Worm (Caenorhabditis elegans) whole organism, mixed stage, embryonic: Measurements from ENCODE around the gene C17B7.15.

ENCODE experiments used
- M03D4.4 ChIP-seq: sonication (generic microtip); optimal IDR thresholded peaks from 2 replicates; lab custom pipeline; 2017; ENCODE audit warnings: mild to moderate bottlenecking, missing genetic modification characterization, missing compliant biosample characterization
- bed-3 ChIP-seq: fragments of 200-800 bp; sonication (Bioruptor generic); optimal IDR thresholded peaks from 3 replicates; lab custom pipeline; 2018; ENCODE audit warnings: mild to moderate bottlenecking, missing genetic modification characterization, moderate library complexity, missing compliant biosample characterization
- ceh-39 ChIP-seq: fragments of 150-350 bp; optimal IDR thresholded peaks from 2 replicates; lab custom pipeline; 2014; ENCODE audit warnings: missing biosample characterization, missing genetic modification characterization
- ceh-43 ChIP-seq: fragments of 200-800 bp; sonication (Bioruptor generic); optimal IDR thresholded peaks from 2 replicates; lab custom pipeline; 2018; ENCODE audit warnings: mild to moderate bottlenecking, missing genetic modification characterization, moderate library complexity, missing compliant biosample characterization
- ceh-83 ChIP-seq: fragments of 200-800 bp; sonication (Bioruptor generic); optimal IDR thresholded peaks from 2 replicates; lab custom pipeline; 2018; ENCODE audit warnings: mild to moderate bottlenecking, missing genetic modification characterization, missing compliant biosample characterization
- ces-1 ChIP-seq: fragments of 150-350 bp; optimal IDR thresholded peaks from 2 replicates; lab custom pipeline; 2014; ENCODE audit warnings: missing biosample characterization, missing genetic modification reagents, missing genetic modification characterization
- cnd-1 ChIP-seq: fragments of 200-800 bp; sonication (Bioruptor generic); optimal IDR thresholded peaks from 2 replicates; lab custom pipeline; 2018; ENCODE audit warnings: mild to moderate bottlenecking, missing genetic modification characterization, missing compliant biosample characterization
- elt-1 ChIP-seq: sonication (generic microtip); optimal IDR thresholded peaks from 2 replicates; lab custom pipeline; 2017; ENCODE audit warnings: missing genetic modification characterization, mild to moderate bottlenecking, missing compliant biosample characterization, antibody characterized with exemption, moderate library complexity, borderline replicate concordance; ENCODE audit not compliant: insufficient read depth
- flh-1 ChIP-seq: fragments of 200-800 bp; sonication (Bioruptor generic); optimal IDR thresholded peaks from 2 replicates; lab custom pipeline; 2018; ENCODE audit warnings: mild to moderate bottlenecking, missing genetic modification characterization, moderate library complexity, missing compliant biosample characterization
- ham-2 ChIP-seq: fragments of 200-800 bp; sonication (Bioruptor generic); optimal IDR thresholded peaks from 2 replicates; lab custom pipeline; 2018; ENCODE audit warnings: mild to moderate bottlenecking, missing genetic modification characterization, missing compliant biosample characterization
- hlh-1 ChIP-seq: fragments of 150-350 bp; optimal IDR thresholded peaks from 2 replicates; lab custom pipeline; 2014; ENCODE audit warnings: missing biosample characterization, missing genetic modification reagents, missing genetic modification characterization
- lin-13 ChIP-seq: fragments of 150-350 bp; optimal IDR thresholded peaks from 2 replicates; lab custom pipeline; 2014; ENCODE audit warnings: missing biosample characterization, missing genetic modification characterization
- lin-32 ChIP-seq: fragments of 200-800 bp; sonication (Bioruptor generic); optimal IDR thresholded peaks from 2 replicates; lab custom pipeline; 2018; ENCODE audit warnings: mild to moderate bottlenecking, missing genetic modification characterization, missing compliant biosample characterization
- lsy-2 ChIP-seq: fragments of 150-350 bp; optimal IDR thresholded peaks from 2 replicates; lab custom pipeline; 2014; ENCODE audit warnings: missing biosample characterization, missing genetic modification characterization
- mab-5 ChIP-seq: fragments of 150-350 bp; optimal IDR thresholded peaks from 2 replicates; lab custom pipeline; 2014; ENCODE audit warnings: missing biosample characterization, missing genetic modification characterization
- mls-2 ChIP-seq: sonication (generic microtip); optimal IDR thresholded peaks from 2 replicates; lab custom pipeline; 2016; ENCODE audit warnings: mild to moderate bottlenecking, missing genetic modification characterization, moderate library complexity, missing compliant biosample characterization
- nhr-12 ChIP-seq: fragments of 150-350 bp; optimal IDR thresholded peaks from 2 replicates; lab custom pipeline; 2014; ENCODE audit warnings: missing biosample characterization, missing genetic modification characterization
- nhr-237 ChIP-seq: fragments of 150-350 bp; optimal IDR thresholded peaks from 2 replicates; lab custom pipeline; 2014; ENCODE audit warnings: missing biosample characterization, missing genetic modification characterization
- nhr-76 ChIP-seq: sonication (generic microtip); optimal IDR thresholded peaks from 2 replicates; lab custom pipeline; 2017; ENCODE audit warnings: missing biosample characterization, missing genetic modification characterization
- pha-4 ChIP-seq: fragments of 150-350 bp; optimal IDR thresholded peaks from 2 replicates; lab custom pipeline; 2018; ENCODE audit warnings: missing biosample characterization, missing genetic modification reagents, missing genetic modification characterization
- sem-2 ChIP-seq: fragments of 200-800 bp; sonication (Bioruptor generic); optimal IDR thresholded peaks from 2 replicates; lab custom pipeline; 2018; ENCODE audit warnings: mild to moderate bottlenecking, missing genetic modification characterization, missing compliant biosample characterization
- snpc-4 ChIP-seq: fragments of 150-350 bp; optimal IDR thresholded peaks from 2 replicates; lab custom pipeline; 2014; ENCODE audit warnings: missing biosample characterization, missing genetic modification characterization
- tbx-8 ChIP-seq: fragments of 200-800 bp; sonication (Bioruptor generic); optimal IDR thresholded peaks from 2 replicates; lab custom pipeline; 2018; ENCODE audit warnings: mild to moderate bottlenecking, missing genetic modification characterization, moderate library complexity, missing compliant biosample characterization
- unc-120 ChIP-seq: sonication (generic microtip); optimal IDR thresholded peaks from 2 replicates; lab custom pipeline; 2017; ENCODE audit warnings: missing genetic modification characterization, missing compliant biosample characterization; ENCODE audit not compliant: poor library complexity, severe bottlenecking
- unc-39 ChIP-seq: fragments of 150-350 bp; optimal IDR thresholded peaks from 2 replicates; lab custom pipeline; 2014; ENCODE audit warnings: missing biosample characterization, missing genetic modification characterization
- zip-8 ChIP-seq: fragments of 150-350 bp; optimal IDR thresholded peaks from 2 replicates; lab custom pipeline; 2014; ENCODE audit warnings: missing biosample characterization, missing genetic modification characterization
- ztf-11 ChIP-seq: fragments of 150-350 bp; optimal IDR thresholded peaks from 2 replicates; lab custom pipeline; 2014; ENCODE audit warnings: missing biosample characterization, missing genetic modification characterization

The C17B7.15 gene

DNA sequence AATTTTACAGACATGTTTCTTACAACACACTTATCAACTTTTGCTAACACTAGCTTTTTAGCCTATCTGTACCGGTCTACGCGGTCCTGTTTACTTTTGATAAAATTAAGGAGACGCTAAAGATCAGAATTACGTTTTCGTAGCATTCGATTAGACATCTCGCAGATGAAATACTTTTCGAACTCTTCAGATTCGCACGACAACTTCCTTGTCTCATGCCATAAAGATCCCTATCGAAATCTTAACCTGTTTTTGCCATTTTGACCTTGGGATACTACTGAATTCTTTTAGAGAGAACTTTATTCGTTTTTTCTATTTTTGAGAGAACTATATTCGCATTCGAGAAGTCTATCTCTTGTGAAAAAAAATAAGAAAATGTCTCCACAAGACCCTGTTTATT lies 16.6 kb upstream of the C17B7.15 start, which contains the start of gene C17B7.5:
Gene C17B7.5 (plus strand): TSS at position 301 of the 400 bp plus-strand sequence.
- no peak for TF ChIP-seq ces-1 (GFP tag; lab: Kevin White, UChicago)
- no peak for TF ChIP-seq lin-13 (tag; lab: Kevin White, UChicago)
- no peak for TF ChIP-seq flh-1 (GFP tag; lab: Kevin White, UChicago)
- TF ChIP-seq ceh-83 (GFP tag; lab: Kevin White, UChicago), result no peak
- no peak for TF ChIP-seq ztf-11
- no peak for TF ChIP-seq lsy-2 (tag; lab: Kevin White, UChicago)
- TF ChIP-seq ceh-39 (tag; lab: Kevin White, UChicago), result no peak
- TF ChIP-seq elt-1 (tag; lab: Kevin White, UChicago), result no peak
- TF ChIP-seq bed-3 (GFP tag; lab: Kevin White, UChicago), result no peak
- no peak for TF ChIP-seq nhr-237
- TF ChIP-seq M03D4.4 (tag; lab: Kevin White, UChicago), result no peak
- no peak for TF ChIP-seq unc-120 (tag; lab: Kevin White, UChicago)
- TF ChIP-seq mls-2 (tag; lab: Kevin White, UChicago), result no peak
- TF ChIP-seq nhr-76 (tag; lab: Kevin White, UChicago), result no peak

ce11 chrV:3339009-3339408 lies 11.0 kb upstream of the C17B7.15 start, which contains the start of gene C17B7.4:
Gene C17B7.4 (plus strand): TSS chrV:3339309.
- TF ChIP-seq unc-39 (tag; lab: Kevin White, UChicago), result no peak
- TF ChIP-seq hlh-1 (tag; lab: Kevin White, UChicago), result no peak
- no peak for TF ChIP-seq flh-1 (GFP tag; lab: Kevin White, UChicago)
- TF ChIP-seq ztf-11, result no peak
- no peak for TF ChIP-seq nhr-237

ce11 chrV:3341906-3342305 lies 8.1 kb upstream of the C17B7.15 start, which contains the start of gene C17B7.10:
Gene C17B7.10 (minus strand): TSS chrV:3342006.
- TF ChIP-seq nhr-12 (tag; lab: Kevin White, UChicago) (no peak), ham-2 (GFP tag; lab: Kevin White, UChicago) (no peak), pha-4 (tag; lab: Kevin White, UChicago) (no peak), unc-120 (tag; lab: Kevin White, UChicago) (no peak), lin-32 (GFP tag; lab: Kevin White, UChicago) (no peak), bed-3 (GFP tag; lab: Kevin White, UChicago) (no peak), ces-1 (GFP tag; lab: Kevin White, UChicago) (no peak), ceh-83 (GFP tag; lab: Kevin White, UChicago) (no peak), cnd-1 (no peak), flh-1 (GFP tag; lab: Kevin White, UChicago) (no peak), mab-5 (tag; lab: Kevin White, UChicago) (no peak), lin-13 (tag; lab: Kevin White, UChicago) (no peak), mls-2 (tag; lab: Kevin White, UChicago) (no peak), nhr-237 (no peak), M03D4.4 (tag; lab: Kevin White, UChicago) (no peak)
- TF ChIP-seq, all 35 proteins: peak for 0

- TF ChIP-seq tbx-8 (GFP tag; lab: Kevin White, UChicago) (no peak), sem-2 (GFP tag; lab: Kevin White, UChicago) (no peak), mab-5 (tag; lab: Kevin White, UChicago) (no peak), hlh-1 (tag; lab: Kevin White, UChicago) (no peak)
Observed at ce11 chrV:3342504-3342903, 7.5 kb upstream of the C17B7.15 start, which contains the start of gene C17B7.3. Gene C17B7.3 (plus strand): TSS chrV:3342804.

DNA sequence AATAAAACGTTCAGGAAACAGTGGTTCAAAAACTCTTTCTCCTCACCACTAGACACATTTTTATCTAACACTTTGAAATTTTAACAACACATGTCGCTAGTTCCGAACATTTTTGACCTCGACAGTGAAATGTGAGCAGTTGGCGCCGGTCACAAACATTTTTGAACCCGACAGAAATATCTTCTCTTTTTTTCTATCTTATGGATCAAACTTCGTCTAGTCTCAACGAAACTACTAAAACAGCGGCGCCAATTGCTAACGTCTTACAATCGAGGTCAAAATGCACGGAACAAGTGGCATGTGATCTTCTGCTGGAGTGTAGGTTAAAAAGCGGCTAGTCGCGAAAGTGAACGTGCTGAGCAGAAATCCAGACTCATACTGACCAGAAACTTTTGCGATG lies 6.0 kb upstream of the C17B7.15 start:
- TF ChIP-seq zip-8 (tag; lab: Kevin White, UChicago) (no peak), flh-1 (GFP tag; lab: Kevin White, UChicago) (no peak), nhr-237 (no peak), pha-4 (tag; lab: Kevin White, UChicago) (no peak), mab-5 (tag; lab: Kevin White, UChicago) (no peak), bed-3 (GFP tag; lab: Kevin White, UChicago) (no peak), M03D4.4 (tag; lab: Kevin White, UChicago) (no peak)
- TF ChIP-seq, all 35 proteins: peak for 0

- TF ChIP-seq elt-1 (tag; lab: Kevin White, UChicago) (no peak), nhr-12 (tag; lab: Kevin White, UChicago) (no peak), ceh-43 (GFP tag; lab: Kevin White, UChicago) (no peak), lin-13 (tag; lab: Kevin White, UChicago) (no peak), snpc-4 (tag; lab: Kevin White, UChicago) (no peak)
Observed at ce11 chrV:3346434-3347019, 3.5 kb upstream of the C17B7.15 start, which contains the start of gene fbxa-65. Gene fbxa-65 (minus strand): TSS chrV:3346484.
